Worm (Caenorhabditis elegans) whole organism, L4 larva: ENCODE measurements around the gene dot-1.2.

Experiments
- R02D3.7 ChIP-seq: fragments of 150-350 bp; sonication (generic microtip); optimal IDR thresholded peaks from 3 replicates; lab custom pipeline; 2014; ENCODE audit warnings: missing biosample characterization, missing genetic modification characterization
- aly-2 ChIP-seq: sonication (generic microtip); optimal IDR thresholded peaks from 2 replicates; lab custom pipeline; 2018; ENCODE audit warnings: missing biosample characterization, missing genetic modification characterization
- ceh-62 ChIP-seq: sonication (generic microtip); optimal IDR thresholded peaks from 2 replicates; lab custom pipeline; 2017; ENCODE audit warnings: missing biosample characterization, missing genetic modification characterization
- ceh-82 ChIP-seq: sonication (generic microtip); optimal IDR thresholded peaks from 2 replicates; lab custom pipeline; 2017; ENCODE audit warnings: missing biosample characterization, missing genetic modification characterization
- cey-2 ChIP-seq: sonication (generic microtip); optimal IDR thresholded peaks from 3 replicates; lab custom pipeline; 2017; ENCODE audit warnings: missing genetic modification characterization, mild to moderate bottlenecking, missing compliant biosample characterization, antibody characterized with exemption, borderline replicate concordance; ENCODE audit not compliant: insufficient read depth
- dpl-1 ChIP-seq: fragments of 150-350 bp; optimal IDR thresholded peaks from 2 replicates; lab custom pipeline; 2014; ENCODE audit warnings: missing biosample characterization, missing genetic modification reagents, missing genetic modification characterization
- egl-27 ChIP-seq: sonication (generic microtip); optimal IDR thresholded peaks from 3 replicates; lab custom pipeline; 2017; ENCODE audit warnings: missing biosample characterization, missing genetic modification reagents, missing genetic modification characterization
- fos-1 ChIP-seq: fragments of 150-350 bp; optimal IDR thresholded peaks from 2 replicates; lab custom pipeline; 2014; ENCODE audit warnings: missing biosample characterization, missing genetic modification characterization
- lin-39 ChIP-seq: fragments of 150-350 bp; optimal IDR thresholded peaks from 2 replicates; lab custom pipeline; 2014; ENCODE audit warnings: missing biosample characterization, missing genetic modification reagents, missing genetic modification characterization
- pqm-1 ChIP-seq: sonication (generic microtip); optimal IDR thresholded peaks from 2 replicates; lab custom pipeline; 2017; ENCODE audit warnings: missing biosample characterization, missing genetic modification characterization

ce11 chrX:11865083-11865482 lies 4.1 kb downstream of the dot-1.2 start, which contains the start of gene F54F7.6:
- no peak for TF ChIP-seq R02D3.7
- no peak for TF ChIP-seq egl-27
- TF ChIP-seq pqm-1 (tag; lab: Kevin White, UChicago) = no peak
- TF ChIP-seq aly-2 = no peak
- TF ChIP-seq fos-1 (tag; lab: Kevin White, UChicago) = no peak
- no peak for TF ChIP-seq ceh-62 (tag; lab: Kevin White, UChicago)
- no peak for TF ChIP-seq cey-2 (tag; lab: Kevin White, UChicago)
- TF ChIP-seq dpl-1 (GFP tag; lab: Kevin White, UChicago) = no peak
- no peak for TF ChIP-seq ceh-82 (tag; lab: Kevin White, UChicago)
- TF ChIP-seq lin-39 = no peak
